Fruit fly (Drosophila melanogaster) whole organism, prepupa: ENCODE data around the gene Drsl5.
A peak's percentile ranks its signal among the peaks of the same experiment; 100 is the strongest.

Source experiments
- Blimp-1 ChIP-seq: fragments of 200-800 bp; sonication (Bioruptor generic); optimal IDR thresholded peaks from 3 replicates; lab custom pipeline; 2017; ENCODE audit warnings: missing biosample characterization, missing genetic modification characterization, mild to moderate bottlenecking, moderate library complexity, missing genetic modification reagents
- CG10631 ChIP-seq: fragments of 200-800 bp; sonication (Bioruptor generic); optimal IDR thresholded peaks from 2 replicates; lab custom pipeline; 2016; ENCODE audit warnings: missing biosample characterization, missing genetic modification characterization
- CG10669 ChIP-seq: fragments of 200-800 bp; sonication (Bioruptor generic); optimal IDR thresholded peaks from 3 replicates; lab custom pipeline; 2018; ENCODE audit warnings: missing biosample characterization, mild to moderate bottlenecking, missing genetic modification characterization, moderate library complexity
- CG11762 ChIP-seq: fragments of 200-800 bp; sonication (Bioruptor generic); optimal IDR thresholded peaks from 3 replicates; lab custom pipeline; 2016; ENCODE audit warnings: missing biosample characterization, missing genetic modification characterization; ENCODE audit not compliant: insufficient read depth
- CG11902 ChIP-seq: fragments of 200-800 bp; sonication (Bioruptor generic); optimal IDR thresholded peaks from 3 replicates; lab custom pipeline; 2016; ENCODE audit warnings: missing biosample characterization, missing genetic modification characterization
- CG15336 ChIP-seq: fragments of 200-800 bp; sonication (Bioruptor generic); IDR thresholded peaks from 2 replicates; pipeline ENCODE4 v1.3.6; 2022; ENCODE audit warnings: missing biosample characterization, missing genetic modification characterization
- CG1621 ChIP-seq: fragments of 200-800 bp; sonication (Bioruptor generic); optimal IDR thresholded peaks from 3 replicates; lab custom pipeline; 2018; ENCODE audit warnings: missing biosample characterization, mild to moderate bottlenecking, missing genetic modification characterization
- CG16779 ChIP-seq: fragments of 200-800 bp; sonication (Bioruptor generic); optimal IDR thresholded peaks from 3 replicates; lab custom pipeline; 2017; ENCODE audit warnings: missing biosample characterization, mild to moderate bottlenecking, missing genetic modification characterization
- CG3032 ChIP-seq: fragments of 200-800 bp; optimal IDR thresholded peaks from 2 replicates; lab custom pipeline; 2019; ENCODE audit warnings: missing biosample characterization, mild to moderate bottlenecking, missing genetic modification characterization, moderate library complexity
- CG31627 ChIP-seq: fragments of 200-800 bp; sonication (Bioruptor generic); optimal IDR thresholded peaks from 3 replicates; lab custom pipeline; 2016; ENCODE audit warnings: missing biosample characterization, missing genetic modification characterization
- CG32006 ChIP-seq: fragments of 200-800 bp; sonication (Bioruptor generic); optimal IDR thresholded peaks from 3 replicates; lab custom pipeline; 2017; ENCODE audit warnings: missing biosample characterization, mild to moderate bottlenecking, missing genetic modification characterization
- CG34406 ChIP-seq: fragments of 200-800 bp; sonication (Bioruptor generic); optimal IDR thresholded peaks from 3 replicates; lab custom pipeline; 2016; ENCODE audit warnings: missing biosample characterization, missing genetic modification characterization
- CG4318 ChIP-seq: fragments of 200-800 bp; sonication (Bioruptor generic); optimal IDR thresholded peaks from 3 replicates; lab custom pipeline; 2017; ENCODE audit warnings: missing biosample characterization, mild to moderate bottlenecking, missing genetic modification characterization
- CG6163 ChIP-seq: fragments of 200-800 bp; sonication (Bioruptor generic); IDR thresholded peaks from 3 replicates; pipeline ENCODE4 v1.3.6; 2022; ENCODE audit warnings: missing biosample characterization, missing genetic modification characterization
- CG6276 ChIP-seq: fragments of 200-800 bp; sonication (Bioruptor generic); optimal IDR thresholded peaks from 2 replicates; lab custom pipeline; 2017; ENCODE audit warnings: missing biosample characterization, mild to moderate bottlenecking, missing genetic modification characterization
- CG6792 ChIP-seq: fragments of 200-800 bp; sonication (Bioruptor generic); optimal IDR thresholded peaks from 3 replicates; lab custom pipeline; 2016; ENCODE audit warnings: missing biosample characterization, missing genetic modification characterization
- CG6808 ChIP-seq: fragments of 200-800 bp; sonication (Bioruptor generic); optimal IDR thresholded peaks from 3 replicates; lab custom pipeline; 2017; ENCODE audit warnings: missing biosample characterization, missing genetic modification characterization, mild to moderate bottlenecking, moderate library complexity, missing genetic modification reagents
- CG6854 ChIP-seq: fragments of 200-800 bp; sonication (Bioruptor generic); optimal IDR thresholded peaks from 2 replicates; lab custom pipeline; 2017; ENCODE audit warnings: missing biosample characterization, mild to moderate bottlenecking, missing genetic modification characterization
- CG7368 ChIP-seq: fragments of 200-800 bp; sonication (Bioruptor generic); optimal IDR thresholded peaks from 3 replicates; lab custom pipeline; 2016; ENCODE audit warnings: missing biosample characterization, missing genetic modification characterization
- CG8119 ChIP-seq: fragments of 200-800 bp; sonication (Bioruptor generic); IDR thresholded peaks from 3 replicates; pipeline ENCODE4 v1.3.6; 2022; ENCODE audit warnings: missing biosample characterization, missing genetic modification characterization
- CG8319 ChIP-seq: fragments of 200-800 bp; sonication (Bioruptor generic); optimal IDR thresholded peaks from 3 replicates; lab custom pipeline; 2016; ENCODE audit warnings: missing biosample characterization, missing genetic modification characterization
- CG9139 ChIP-seq: fragments of 200-800 bp; sonication (Bioruptor generic); optimal IDR thresholded peaks from 3 replicates; lab custom pipeline; 2017; ENCODE audit warnings: missing biosample characterization, mild to moderate bottlenecking, missing genetic modification characterization
- Eip78C ChIP-seq: fragments of 200-800 bp; sonication (Bioruptor generic); peaks from one replicate; lab custom pipeline; 2016; ENCODE audit warnings: missing biosample characterization, missing genetic modification characterization
- Ets21C ChIP-seq: fragments of 200-800 bp; sonication (Bioruptor generic); optimal IDR thresholded peaks from 3 replicates; lab custom pipeline; 2016; ENCODE audit warnings: missing biosample characterization, missing genetic modification characterization
- Ets96B ChIP-seq: fragments of 200-800 bp; optimal IDR thresholded peaks from 2 replicates; lab custom pipeline; 2019; ENCODE audit warnings: missing biosample characterization, mild to moderate bottlenecking, missing genetic modification characterization, moderate library complexity
- Gug ChIP-seq: fragments of 200-800 bp; sonication (Bioruptor generic); IDR thresholded peaks from 2 replicates; pipeline ENCODE4 v1.3.6; 2022; ENCODE audit warnings: missing biosample characterization, missing genetic modification characterization
- Hr38 ChIP-seq: sonication (Bioruptor generic); optimal IDR thresholded peaks from 2 replicates; lab custom pipeline; 2016; ENCODE audit warnings: missing biosample characterization, missing genetic modification characterization
- Hr4 ChIP-seq: fragments of 200-800 bp; sonication (Bioruptor generic); optimal IDR thresholded peaks from 3 replicates; lab custom pipeline; 2016; ENCODE audit warnings: missing biosample characterization, missing genetic modification characterization
- OdsH ChIP-seq: fragments of 200-800 bp; sonication (Bioruptor generic); optimal IDR thresholded peaks from 3 replicates; lab custom pipeline; 2016; ENCODE audit warnings: missing biosample characterization, missing genetic modification characterization
- Smox ChIP-seq: fragments of 200-800 bp; sonication (Bioruptor generic); optimal IDR thresholded peaks from 3 replicates; lab custom pipeline; 2016; ENCODE audit warnings: missing biosample characterization, missing genetic modification characterization
- Sox15 ChIP-seq: fragments of 200-800 bp; sonication (Bioruptor generic); optimal IDR thresholded peaks from 3 replicates; lab custom pipeline; 2016; ENCODE audit warnings: missing biosample characterization, missing genetic modification characterization
- achi ChIP-seq: fragments of 200-800 bp; sonication (Bioruptor generic); optimal IDR thresholded peaks from 3 replicates; lab custom pipeline; 2016; ENCODE audit warnings: missing biosample characterization, missing genetic modification characterization
- acj6 ChIP-seq: fragments of 200-800 bp; sonication (Bioruptor generic); optimal IDR thresholded peaks from 3 replicates; lab custom pipeline; 2016; ENCODE audit warnings: missing biosample characterization, missing genetic modification characterization
- cyc ChIP-seq: fragments of 200-800 bp; sonication (Bioruptor generic); optimal IDR thresholded peaks from 3 replicates; lab custom pipeline; 2016; ENCODE audit warnings: missing biosample characterization, missing genetic modification characterization
- dac ChIP-seq: fragments of 200-800 bp; sonication (Bioruptor generic); optimal IDR thresholded peaks from 2 replicates; lab custom pipeline; 2017; ENCODE audit warnings: missing biosample characterization, mild to moderate bottlenecking, missing genetic modification characterization
- eg ChIP-seq: fragments of 200-800 bp; sonication (Bioruptor generic); IDR thresholded peaks from 3 replicates; pipeline ENCODE4 v1.3.6; 2022; ENCODE audit warnings: missing biosample characterization, missing genetic modification characterization
- esn ChIP-seq: fragments of 200-800 bp; sonication (Bioruptor generic); optimal IDR thresholded peaks from 2 replicates; lab custom pipeline; 2016; ENCODE audit warnings: missing biosample characterization, mild to moderate bottlenecking, missing genetic modification characterization, moderate library complexity
- fd59A ChIP-seq: fragments of 200-800 bp; sonication (Bioruptor generic); optimal IDR thresholded peaks from 2 replicates; lab custom pipeline; 2017; ENCODE audit warnings: missing biosample characterization, mild to moderate bottlenecking, missing genetic modification characterization, missing genetic modification reagents
- fd85E ChIP-seq: fragments of 200-800 bp; sonication (Bioruptor generic); optimal IDR thresholded peaks from 3 replicates; lab custom pipeline; 2016; ENCODE audit warnings: missing biosample characterization, missing genetic modification characterization
- net ChIP-seq: fragments of 200-800 bp; sonication (Bioruptor generic); optimal IDR thresholded peaks from 3 replicates; lab custom pipeline; 2016; ENCODE audit warnings: missing biosample characterization, missing genetic modification characterization
- pdm3 ChIP-seq: fragments of 200-800 bp; sonication (Bioruptor generic); optimal IDR thresholded peaks from 3 replicates; lab custom pipeline; 2016; ENCODE audit warnings: missing biosample characterization, missing genetic modification characterization
- salr ChIP-seq, 2 experiments: fragments of 200-800 bp; sonication (Bioruptor generic); optimal IDR thresholded peaks; 3 replicates each; lab custom pipeline; 2016 to 2018; ENCODE audit warnings: missing biosample characterization in 2 of 2, missing genetic modification characterization in 2 of 2, mild to moderate bottlenecking in 1 of 2
- spab ChIP-seq: fragments of 200-800 bp; sonication (Bioruptor generic); optimal IDR thresholded peaks from 2 replicates; lab custom pipeline; 2017; ENCODE audit warnings: missing biosample characterization, mild to moderate bottlenecking, missing genetic modification characterization, missing genetic modification reagents
- ss ChIP-seq, 2 experiments: fragments of 200-800 bp; sonication (Bioruptor generic); optimal IDR thresholded peaks; 2 replicates in 1 of 2; 3 replicates in 1 of 2; lab custom pipeline; 2017 to 2018; ENCODE audit warnings: mild to moderate bottlenecking in 2 of 2, missing biosample characterization in 2 of 2, missing genetic modification characterization in 2 of 2, moderate library complexity in 1 of 2
- svp ChIP-seq: fragments of 200-800 bp; sonication (Bioruptor generic); peaks from one replicate; lab custom pipeline; 2016; ENCODE audit warnings: missing biosample characterization, missing genetic modification characterization
- topi ChIP-seq: fragments of 200-800 bp; sonication (Bioruptor generic); optimal IDR thresholded peaks from 3 replicates; lab custom pipeline; 2016; ENCODE audit warnings: missing biosample characterization, missing genetic modification characterization
- vri ChIP-seq: fragments of 200-800 bp; sonication (Bioruptor generic); optimal IDR thresholded peaks from 3 replicates; lab custom pipeline; 2016; ENCODE audit warnings: missing biosample characterization, mild to moderate bottlenecking, missing genetic modification characterization

Gene Drsl5

DNA sequence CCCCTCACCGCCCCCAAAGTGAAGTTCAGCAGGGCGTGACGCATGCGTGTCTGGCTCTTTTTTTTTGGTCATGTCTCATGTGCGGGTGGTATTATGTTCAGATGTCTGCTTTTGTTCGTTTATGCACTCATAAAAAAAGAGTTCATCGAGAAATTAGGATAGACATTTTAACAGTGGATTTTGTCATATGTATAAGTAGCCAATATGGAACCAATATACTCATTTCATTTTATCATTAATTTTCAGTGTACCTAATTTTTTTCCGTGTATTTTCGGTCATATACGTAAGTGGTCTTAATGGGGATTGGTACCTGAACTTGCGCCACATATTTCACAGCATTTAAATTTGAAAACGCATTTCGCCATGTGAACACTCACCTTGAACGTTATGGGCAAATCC is 16.2 kb upstream of the Drsl5 start (continued):
- no peak for TF ChIP-seq CG4318 (GFP tag; lab: Kevin White, UChicago)
- peak; percentile 43 for TF ChIP-seq CG32006 (GFP tag; lab: Kevin White, UChicago)
- TF ChIP-seq CG10631, result peak; percentile 33
- TF ChIP-seq CG16779, result no peak
- TF ChIP-seq CG6792 (GFP tag; lab: Kevin White, UChicago), result peak; percentile 57
- no peak for TF ChIP-seq dac (GFP tag; lab: Kevin White, UChicago)
- TF ChIP-seq CG11762 (GFP tag; lab: Kevin White, UChicago), result peak; percentile 14
- TF ChIP-seq esn (GFP tag; lab: Kevin White, UChicago), result peak; percentile 71
- no peak for TF ChIP-seq ss (GFP tag; optimal IDR thresholded peaks at IDR 0.05; lab: Kevin White, UChicago)
- no peak for TF ChIP-seq Hr38 (GFP tag; lab: Kevin White, UChicago)
- peak; percentile 72 for TF ChIP-seq CG8119 (GFP tag; lab: Robert Waterston, UW)
- TF ChIP-seq spab, result no peak
- TF ChIP-seq CG6276, result peak; percentile 31
- peak; percentile 69 for TF ChIP-seq Eip78C (GFP tag; lab: Kevin White, UChicago)
- peak; percentile 50 for TF ChIP-seq Smox
- TF ChIP-seq salr (GFP tag; optimal IDR thresholded peaks at IDR 0.05; lab: Kevin White, UChicago), result no peak
- peak; percentile 34 for TF ChIP-seq net (GFP tag; lab: Kevin White, UChicago)
- TF ChIP-seq pdm3 (GFP tag; lab: Kevin White, UChicago), result peak; percentile 33
- TF ChIP-seq Sox15, result no peak
- peak; percentile 47 for TF ChIP-seq CG34406 (GFP tag; lab: Kevin White, UChicago)
- peak; percentile 77 for TF ChIP-seq topi
- TF ChIP-seq CG6808, result no peak
- peak; percentile 35 for TF ChIP-seq Ets21C
- no peak for TF ChIP-seq CG1621 (tag; lab: Kevin White, UChicago)
- TF ChIP-seq CG3032 (tag; lab: Kevin White, UChicago), result no peak
- peak; percentile 53 for TF ChIP-seq Hr4 (GFP tag; lab: Kevin White, UChicago)
- TF ChIP-seq, all 60 proteins: peak for 34

DNA sequence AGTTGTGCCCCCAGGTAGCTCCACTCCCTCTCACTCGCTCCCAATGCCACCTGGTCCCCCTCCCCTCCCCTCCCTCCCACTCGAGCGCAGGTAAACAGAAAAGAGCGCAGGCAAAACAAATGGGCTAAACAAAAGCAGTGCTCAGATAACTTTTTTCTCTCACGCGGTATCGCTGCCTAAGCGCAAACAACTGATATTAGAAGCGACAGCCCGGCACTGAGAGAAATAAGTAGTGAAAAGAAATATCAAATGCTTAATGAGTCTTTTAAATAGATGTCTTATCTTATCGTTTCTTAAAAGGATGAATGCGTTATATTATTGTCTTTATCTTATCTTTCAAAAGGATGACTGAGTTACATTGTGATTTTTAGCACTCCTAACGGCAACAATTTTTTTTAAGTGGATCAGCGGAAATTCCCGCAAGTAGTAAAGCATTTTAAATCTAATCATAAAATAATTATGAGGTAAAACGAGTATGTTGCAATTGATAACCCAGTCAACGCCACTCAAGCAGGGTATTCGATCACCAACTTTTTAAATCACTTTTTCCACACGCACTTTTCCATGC is 15.3 kb upstream of the Drsl5 start:
- TF ChIP-seq ss (GFP tag; optimal IDR thresholded peaks at IDR 0.05; lab: Kevin White, UChicago) (no peak), CG8119 (GFP tag; lab: Robert Waterston, UW) (peak; percentile 80), CG10669 (GFP tag; lab: Kevin White, UChicago) (no peak), Hr4 (GFP tag; lab: Kevin White, UChicago) (peak; percentile 80), Blimp-1 (GFP tag; lab: Kevin White, UChicago) (no peak), CG4318 (GFP tag; lab: Kevin White, UChicago) (peak; percentile 53), CG6808 (no peak), CG3032 (tag; lab: Kevin White, UChicago) (no peak), cyc (GFP tag; lab: Kevin White, UChicago) (no peak), CG11902 (GFP tag; lab: Kevin White, UChicago) (no peak), svp (GFP tag; lab: Kevin White, UChicago) (peak; percentile 62), vri (peak; percentile 66), CG15336 (GFP tag; lab: Robert Waterston, UW) (peak; percentile 83), CG9139 (GFP tag; lab: Kevin White, UChicago) (no peak), CG16779 (no peak), CG34406 (GFP tag; lab: Kevin White, UChicago) (no peak), dac (GFP tag; lab: Kevin White, UChicago) (peak; percentile 12), CG32006 (GFP tag; lab: Kevin White, UChicago) (peak; percentile 74), achi (GFP tag; lab: Kevin White, UChicago) (peak; percentile 42), Sox15 (no peak), net (GFP tag; lab: Kevin White, UChicago) (peak; percentile 39), CG6854 (GFP tag; lab: Kevin White, UChicago) (no peak), fd85E (GFP tag; lab: Kevin White, UChicago) (no peak), salr (GFP tag; optimal IDR thresholded peaks at IDR 0.05; lab: Kevin White, UChicago) (peak in 1 of 2 experiments; percentile 69), Ets21C (no peak), spab (no peak), CG6792 (GFP tag; lab: Kevin White, UChicago) (peak; percentile 24), CG7368 (GFP tag; lab: Kevin White, UChicago) (no peak), CG10631 (peak; percentile 29), Gug (peak; percentile 59), OdsH (GFP tag; lab: Kevin White, UChicago) (peak; percentile 63), Ets96B (tag; lab: Kevin White, UChicago) (peak; percentile 4), CG6163 (GFP tag; lab: Robert Waterston, UW) (peak; percentile 59; the same call in 2 of the 3 replicates), fd59A (GFP tag; lab: Kevin White, UChicago) (no peak), eg (GFP tag; lab: Robert Waterston, UW) (peak; percentile 79; the same call in 2 of the 3 replicates), CG31627 (GFP tag; lab: Kevin White, UChicago) (no peak), acj6 (GFP tag; lab: Kevin White, UChicago) (peak; percentile 20), CG8319 (GFP tag; lab: Kevin White, UChicago) (no peak)
